Fruit fly (Drosophila melanogaster): Measurements from ENCODE around the gene CG7900.

DNA sequence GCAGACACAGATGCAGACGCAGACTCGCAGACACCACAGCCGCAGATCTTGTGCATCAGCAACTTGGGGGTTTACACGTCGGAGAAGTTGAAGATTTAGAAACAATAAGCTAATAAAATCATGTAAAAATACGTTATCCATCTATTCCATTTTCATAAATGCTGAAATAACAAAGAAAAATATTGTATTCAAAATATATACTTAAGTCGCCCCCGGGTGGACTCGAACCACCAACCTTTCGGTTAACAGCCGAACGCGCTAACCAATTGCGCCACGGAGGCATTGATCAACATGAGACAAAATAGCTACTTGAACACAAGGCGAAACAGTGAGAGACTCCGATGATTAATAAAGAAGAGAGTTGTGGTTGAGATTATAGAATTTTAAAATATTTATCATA, 45.4 kb downstream of the CG7900 start:
- TF ChIP-seq CG34376 (GFP tag; optimal IDR thresholded peaks at IDR 0.05) (no peak), mirr (GFP tag; optimal IDR thresholded peaks at IDR 0.05) (no peak), lab (GFP tag; optimal IDR thresholded peaks at IDR 0.05) (no peak), CG14710 (tag; optimal IDR thresholded peaks at IDR 0.05) (no peak), fru (optimal IDR thresholded peaks at IDR 0.05) (no peak), pan (optimal IDR thresholded peaks at IDR 0.05) (no peak), pan (GFP tag; optimal IDR thresholded peaks at IDR 0.05 in 1 of 2, IDR thresholded peaks at IDR 0.05 in 1 of 2) (no peak), Hsf (GFP tag; optimal IDR thresholded peaks at IDR 0.05) (no peak), CG10543 (GFP tag; optimal IDR thresholded peaks at IDR 0.05) (no peak), CG11085 (GFP tag; IDR thresholded peaks at IDR 0.05) (no peak)

All from whole organism, embryonic.